Worm (Caenorhabditis elegans) whole organism, L2 larva: Measurements from ENCODE around the gene lmd-3.

Source experiments
- C34F6.9 ChIP-seq: fragments of 150-350 bp; optimal IDR thresholded peaks from 2 replicates; lab custom pipeline; 2014; ENCODE audit warnings: missing biosample characterization, missing genetic modification characterization
- F13H6.1 ChIP-seq: sonication (generic microtip); optimal IDR thresholded peaks from 2 replicates; lab custom pipeline; 2016; ENCODE audit warnings: missing genetic modification characterization, missing compliant biosample characterization
- ZK546.5 ChIP-seq: sonication (generic microtip); optimal IDR thresholded peaks from 2 replicates; lab custom pipeline; 2017; ENCODE audit warnings: missing biosample characterization, missing genetic modification characterization
- elt-1 ChIP-seq: fragments of 150-350 bp; optimal IDR thresholded peaks from 2 replicates; lab custom pipeline; 2014; ENCODE audit warnings: missing biosample characterization, missing genetic modification characterization
- fos-1 ChIP-seq: fragments of 150-350 bp; optimal IDR thresholded peaks from 2 replicates; lab custom pipeline; 2014; ENCODE audit warnings: missing biosample characterization, missing genetic modification characterization
- nhr-11 ChIP-seq: fragments of 150-350 bp; optimal IDR thresholded peaks from 2 replicates; lab custom pipeline; 2014; ENCODE audit warnings: missing biosample characterization, missing genetic modification characterization
- nhr-21 ChIP-seq: fragments of 150-350 bp; optimal IDR thresholded peaks from 2 replicates; lab custom pipeline; 2014; ENCODE audit warnings: missing biosample characterization, missing genetic modification characterization
- nhr-237 ChIP-seq: fragments of 150-350 bp; optimal IDR thresholded peaks from 2 replicates; lab custom pipeline; 2014; ENCODE audit warnings: missing biosample characterization, missing genetic modification characterization
- nhr-6 ChIP-seq: fragments of 150-350 bp; optimal IDR thresholded peaks from 2 replicates; lab custom pipeline; 2014; ENCODE audit warnings: missing biosample characterization, missing genetic modification characterization
- snpc-4 ChIP-seq: fragments of 150-350 bp; optimal IDR thresholded peaks from 2 replicates; lab custom pipeline; 2014; ENCODE audit warnings: missing biosample characterization, missing genetic modification characterization
- ztf-4 ChIP-seq: fragments of 150-350 bp; optimal IDR thresholded peaks from 2 replicates; lab custom pipeline; 2014; ENCODE audit warnings: missing biosample characterization, missing genetic modification characterization

DNA sequence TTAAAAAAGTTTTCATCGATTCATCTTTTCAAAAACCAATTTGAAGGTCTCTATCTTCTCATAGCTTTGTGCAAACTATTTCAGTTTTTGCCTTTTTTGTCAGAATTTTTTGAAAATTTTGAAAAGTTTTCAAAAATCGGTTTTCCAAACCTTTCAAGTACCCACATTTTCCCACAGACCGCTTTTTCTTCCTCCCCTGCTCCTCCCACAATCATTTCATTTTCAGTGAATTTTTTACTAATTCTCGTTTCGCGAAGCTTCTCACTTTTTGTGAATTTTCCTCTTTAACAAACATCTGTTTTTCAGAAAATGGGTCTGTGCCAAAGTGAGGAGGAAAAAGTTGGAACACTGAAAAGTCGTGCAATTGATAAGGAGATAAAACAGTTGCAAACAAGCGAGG is 73.9 kb downstream of the lmd-3 start, which contains the start of gene gpa-2:
- TF ChIP-seq ZK546.5 (tag; lab: Kevin White, UChicago) (no peak), C34F6.9 (tag; lab: Kevin White, UChicago) (no peak), ztf-4 (tag; lab: Kevin White, UChicago) (no peak), elt-1 (tag; lab: Kevin White, UChicago) (no peak), nhr-11 (tag; lab: Kevin White, UChicago) (no peak), snpc-4 (no peak), nhr-21 (no peak), fos-1 (tag; lab: Kevin White, UChicago) (no peak), F13H6.1 (tag; lab: Kevin White, UChicago) (no peak), nhr-6 (no peak), nhr-237 (tag; lab: Kevin White, UChicago) (no peak)
